Worm (Caenorhabditis elegans) whole organism, L3 larva: ENCODE measurements around the gene F09B12.5.

ENCODE experiments used
- ama-1 ChIP-seq: fragments of 150-350 bp; optimal IDR thresholded peaks from 2 replicates; lab custom pipeline; 2018
- ceh-16 ChIP-seq: sonication (generic microtip); optimal IDR thresholded peaks from 2 replicates; lab custom pipeline; 2017; ENCODE audit warnings: missing biosample characterization, missing genetic modification characterization
- mdl-1 ChIP-seq: fragments of 150-350 bp; optimal IDR thresholded peaks from 2 replicates; lab custom pipeline; 2014; ENCODE audit warnings: missing biosample characterization, missing genetic modification characterization
- mml-1 ChIP-seq: fragments of 150-350 bp; sonication (generic microtip); optimal IDR thresholded peaks from 3 replicates; lab custom pipeline; 2014; ENCODE audit warnings: missing biosample characterization, missing genetic modification characterization
- nhr-25 ChIP-seq: sonication (generic microtip); optimal IDR thresholded peaks from 2 replicates; lab custom pipeline; 2017; ENCODE audit warnings: missing biosample characterization, missing genetic modification characterization
- nhr-77 ChIP-seq: fragments of 150-350 bp; optimal IDR thresholded peaks from 2 replicates; lab custom pipeline; 2014; ENCODE audit warnings: missing biosample characterization, missing genetic modification characterization
- sea-2 ChIP-seq: fragments of 150-350 bp; sonication (generic microtip); optimal IDR thresholded peaks from 4 replicates; lab custom pipeline; 2014; ENCODE audit warnings: missing biosample characterization, missing genetic modification reagents, missing genetic modification characterization
- skn-1 ChIP-seq: fragments of 150-350 bp; optimal IDR thresholded peaks from 2 replicates; lab custom pipeline; 2014; ENCODE audit warnings: missing biosample characterization, missing genetic modification characterization
- zag-1 ChIP-seq: fragments of 150-350 bp; optimal IDR thresholded peaks from 2 replicates; lab custom pipeline; 2014; ENCODE audit warnings: missing biosample characterization, missing genetic modification characterization

DNA sequence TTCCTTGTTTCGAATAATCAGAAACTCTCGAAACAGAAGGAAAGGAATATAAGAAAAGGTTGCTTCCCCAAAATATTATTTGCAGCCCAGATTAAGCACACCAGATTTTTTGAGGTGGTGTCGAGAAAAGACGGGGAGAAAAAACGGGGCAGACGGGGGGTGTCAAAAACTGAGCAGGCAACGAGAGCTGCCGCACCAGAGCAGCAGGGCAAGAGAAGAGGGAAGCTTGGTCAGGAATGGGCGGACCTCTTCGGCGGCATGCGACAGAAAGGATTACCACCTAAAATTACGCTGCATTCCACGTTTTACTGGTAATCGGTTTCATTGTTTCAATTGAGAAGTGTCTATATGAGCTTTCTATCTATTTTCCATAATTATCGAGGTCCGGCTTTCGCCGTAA lies 47.6 kb downstream of the F09B12.5 start:
- TF ChIP-seq nhr-77 (tag; lab: Kevin White, UChicago) (no peak), mml-1 (tag; lab: Kevin White, UChicago) (no peak), zag-1 (tag; lab: Kevin White, UChicago) (no peak), ama-1 (lab: Kevin White, UChicago) (no peak), skn-1 (tag; lab: Kevin White, UChicago) (no peak), nhr-25 (tag; lab: Kevin White, UChicago) (no peak), ceh-16 (tag; lab: Kevin White, UChicago) (no peak), mdl-1 (no peak), sea-2 (no peak)
